Worm (Caenorhabditis elegans) whole organism, L1 larva: ENCODE data around the gene svh-11.

Experiments
- ceh-82 ChIP-seq, 3 experiments: fragments of 150-350 bp in 1 of 3; sonication (generic microtip) in 2 of 3; optimal IDR thresholded peaks; 2 replicates each; lab custom pipeline; 2014 to 2017; ENCODE audit warnings: missing biosample characterization in 3 of 3, missing genetic modification characterization in 3 of 3
- egl-27 ChIP-seq, 2 experiments: fragments of 150-350 bp in 1 of 2; sonication (generic microtip); optimal IDR thresholded peaks; 3 replicates each; lab custom pipeline; 2017 to 2018; ENCODE audit warnings: missing biosample characterization in 2 of 2, missing genetic modification characterization in 2 of 2, missing genetic modification reagents in 2 of 2
- elt-3 ChIP-seq, 6 experiments: fragments of 150-350 bp in 1 of 6; sonication (generic microtip); optimal IDR thresholded peaks; 2 replicates each; lab custom pipeline; 2017 to 2018; ENCODE audit warnings: missing biosample characterization in 6 of 6, missing genetic modification characterization in 6 of 6, inconsistent platforms in 1 of 6
- lir-3 ChIP-seq: sonication (generic microtip); optimal IDR thresholded peaks from 2 replicates; lab custom pipeline; 2016; ENCODE audit warnings: mild to moderate bottlenecking, missing genetic modification characterization, moderate library complexity, missing compliant biosample characterization; ENCODE audit not compliant: poor library complexity
- lsy-2 ChIP-seq, 2 experiments: fragments of 150-350 bp; optimal IDR thresholded peaks; 2 replicates each; lab custom pipeline; 2014; ENCODE audit warnings: missing biosample characterization in 2 of 2, missing genetic modification characterization in 2 of 2
- mep-1 ChIP-seq: fragments of 150-350 bp; optimal IDR thresholded peaks from 2 replicates; lab custom pipeline; 2014; ENCODE audit warnings: missing biosample characterization, missing genetic modification characterization
- nhr-19 ChIP-seq: fragments of 200-800 bp; sonication (Bioruptor generic); conservative IDR thresholded peaks from 2 replicates; pipeline ENCODE4 v1.3.6; 2022; ENCODE audit warnings: missing genetic modification characterization, missing compliant biosample characterization
- nhr-47 ChIP-seq: sonication (generic microtip); optimal IDR thresholded peaks from 2 replicates; lab custom pipeline; 2016; ENCODE audit warnings: mild to moderate bottlenecking, missing genetic modification characterization, moderate library complexity, missing compliant biosample characterization
- nhr-77 ChIP-seq: fragments of 150-350 bp; optimal IDR thresholded peaks from 2 replicates; lab custom pipeline; 2014; ENCODE audit warnings: missing biosample characterization, missing genetic modification characterization
- tbx-2 ChIP-seq: sonication (generic microtip); optimal IDR thresholded peaks from 2 replicates; lab custom pipeline; 2016; ENCODE audit warnings: missing genetic modification characterization, missing compliant biosample characterization
- unc-130 ChIP-seq: fragments of 150-350 bp; optimal IDR thresholded peaks from 2 replicates; lab custom pipeline; 2017; ENCODE audit warnings: missing biosample characterization, missing genetic modification characterization, inconsistent platforms
- unc-62 ChIP-seq: fragments of 150-350 bp; optimal IDR thresholded peaks from 2 replicates; lab custom pipeline; 2014; ENCODE audit warnings: missing biosample characterization, missing genetic modification reagents, missing genetic modification characterization

DNA sequence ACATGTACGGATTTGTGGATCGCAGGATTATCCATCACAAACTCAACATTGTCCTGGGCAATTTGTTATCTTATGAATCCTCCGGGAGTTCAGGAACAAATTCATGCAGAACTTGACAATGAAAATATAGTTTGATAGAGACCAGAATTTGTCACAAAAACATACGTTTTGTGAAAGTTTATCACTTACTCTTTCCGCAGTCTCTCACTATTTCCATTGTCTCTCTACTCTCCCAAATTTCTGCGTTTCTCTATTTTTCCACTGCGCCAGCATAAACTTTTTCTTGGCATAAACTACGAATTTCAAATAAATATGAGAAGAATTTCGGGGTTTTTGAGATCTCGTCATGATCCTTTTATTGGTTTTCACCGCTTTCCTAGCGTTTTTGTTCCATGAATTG lies 35.7 kb downstream of the svh-11 start, which contains the start of gene cyp-33C3:
- no peak for TF ChIP-seq unc-62 (GFP tag; lab: Kevin White, UChicago)
- no peak for TF ChIP-seq tbx-2 (tag; lab: Kevin White, UChicago)
- TF ChIP-seq egl-27 (tag; optimal IDR thresholded peaks at IDR 0.05; lab: Kevin White, UChicago): no peak
- no peak for TF ChIP-seq lir-3 (tag; lab: Kevin White, UChicago)
- TF ChIP-seq nhr-19 (GFP tag; lab: Robert Waterston, UW): no peak
- peak in 1 of 6 experiments; percentile 21 for TF ChIP-seq elt-3 (tag; optimal IDR thresholded peaks at IDR 0.05; lab: Kevin White, UChicago)
- TF ChIP-seq nhr-77: no peak
- TF ChIP-seq unc-130 (tag; lab: Kevin White, UChicago): no peak
- TF ChIP-seq nhr-47: no peak
- TF ChIP-seq ceh-82 (tag; optimal IDR thresholded peaks at IDR 0.05; lab: Kevin White, UChicago): no peak
- TF ChIP-seq lsy-2 (tag; optimal IDR thresholded peaks at IDR 0.05; lab: Kevin White, UChicago): no peak
- no peak for TF ChIP-seq mep-1 (tag; lab: Kevin White, UChicago)
